Fruit fly (Drosophila melanogaster): ENCODE measurements around the gene CG5707.
A peak's percentile ranks its signal among the peaks of the same experiment; 100 is the strongest.

CG5707 gene

DNA sequence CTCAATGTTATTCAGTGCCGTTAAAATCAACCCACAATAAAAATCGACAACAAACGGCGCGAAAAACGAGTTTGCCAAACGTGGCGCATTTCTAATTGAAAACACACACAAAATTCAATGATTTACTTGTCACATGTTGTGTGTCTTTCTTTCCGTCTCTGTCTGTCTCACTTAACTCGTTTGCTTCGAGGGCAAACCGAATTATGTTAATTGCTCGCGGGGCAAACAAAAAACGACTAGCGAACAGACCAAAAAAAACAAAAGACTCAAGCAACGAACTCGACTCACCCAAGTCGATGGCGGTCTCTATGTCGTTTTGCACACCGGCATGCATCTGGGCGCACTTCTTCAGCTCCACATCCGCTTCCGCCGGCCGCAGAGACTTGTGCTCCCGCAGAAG lies 32.2 kb downstream of the CG5707 start:
- TF ChIP-seq Dbx (GFP tag; IDR thresholded peaks at IDR 0.05) (no peak), CG17361 (GFP tag; IDR thresholded peaks at IDR 0.05) (no peak), Rfx (GFP tag; IDR thresholded peaks at IDR 0.05) (no peak), Dfd (GFP tag; optimal IDR thresholded peaks at IDR 0.05) (no peak), abd-A (tag; optimal IDR thresholded peaks at IDR 0.05) (peak; percentile 37), CG2889 (GFP tag; IDR thresholded peaks at IDR 0.05) (no peak), CG18764 (GFP tag; optimal IDR thresholded peaks at IDR 0.05) (no peak), dpn (GFP tag; optimal IDR thresholded peaks at IDR 0.05) (no peak), D19B (GFP tag; optimal IDR thresholded peaks at IDR 0.05) (no peak), Gug (GFP tag; IDR thresholded peaks at IDR 0.05) (no peak), sd (tag; optimal IDR thresholded peaks at IDR 0.05) (peak; percentile 35), disco-r (GFP tag; optimal IDR thresholded peaks at IDR 0.05) (no peak), Eip74EF (GFP tag; optimal IDR thresholded peaks at IDR 0.05) (peak in 1 of 2 experiments; percentile 48), ftz-f1 (GFP tag; optimal IDR thresholded peaks at IDR 0.05) (peak; percentile 32), CG11247 (GFP tag; IDR thresholded peaks at IDR 0.05) (0 out of 2 replicates have a peak, but pooled peaks have one; percentile 57), gt (GFP tag; IDR thresholded peaks at IDR 0.05) (no peak), CG11560 (tag; IDR thresholded peaks at IDR 0.05) (no peak), CG4404 (GFP tag; IDR thresholded peaks at IDR 0.05) (no peak), Myb (GFP tag; optimal IDR thresholded peaks at IDR 0.05) (no peak), CG14050 (GFP tag; IDR thresholded peaks at IDR 0.05) (no peak), CG15269 (tag; optimal IDR thresholded peaks at IDR 0.05) (peak; percentile 11), MTF-1 (GFP tag; optimal IDR thresholded peaks at IDR 0.05; ENCODE audit: borderline replicate concordance) (no peak), vvl (GFP tag; IDR thresholded peaks at IDR 0.05) (peak; percentile 79), CG3281 (GFP tag; optimal IDR thresholded peaks at IDR 0.05) (no peak), CG8089 (GFP tag; optimal IDR thresholded peaks at IDR 0.05) (no peak), CG13775 (GFP tag; optimal IDR thresholded peaks at IDR 0.05) (no peak), Oli (tag; optimal IDR thresholded peaks at IDR 0.05) (no peak), gfzf (GFP tag; optimal IDR thresholded peaks at IDR 0.05) (no peak), chinmo (GFP tag; IDR thresholded peaks at IDR 0.05; ENCODE audit: partially characterized antibody) (peak; percentile 87; the same call in 3 of the 4 replicates), Pdp1 (GFP tag; optimal IDR thresholded peaks at IDR 0.05) (no peak), sens-2 (GFP tag; IDR thresholded peaks at IDR 0.05) (no peak), CG5180 (GFP tag; optimal IDR thresholded peaks at IDR 0.05) (peak; percentile 85), rib (GFP tag; IDR thresholded peaks at IDR 0.05) (no peak), E2f2 (GFP tag; IDR thresholded peaks at IDR 0.05) (0 out of 2 replicates have a peak, but pooled peaks have one; percentile 9)

DNA sequence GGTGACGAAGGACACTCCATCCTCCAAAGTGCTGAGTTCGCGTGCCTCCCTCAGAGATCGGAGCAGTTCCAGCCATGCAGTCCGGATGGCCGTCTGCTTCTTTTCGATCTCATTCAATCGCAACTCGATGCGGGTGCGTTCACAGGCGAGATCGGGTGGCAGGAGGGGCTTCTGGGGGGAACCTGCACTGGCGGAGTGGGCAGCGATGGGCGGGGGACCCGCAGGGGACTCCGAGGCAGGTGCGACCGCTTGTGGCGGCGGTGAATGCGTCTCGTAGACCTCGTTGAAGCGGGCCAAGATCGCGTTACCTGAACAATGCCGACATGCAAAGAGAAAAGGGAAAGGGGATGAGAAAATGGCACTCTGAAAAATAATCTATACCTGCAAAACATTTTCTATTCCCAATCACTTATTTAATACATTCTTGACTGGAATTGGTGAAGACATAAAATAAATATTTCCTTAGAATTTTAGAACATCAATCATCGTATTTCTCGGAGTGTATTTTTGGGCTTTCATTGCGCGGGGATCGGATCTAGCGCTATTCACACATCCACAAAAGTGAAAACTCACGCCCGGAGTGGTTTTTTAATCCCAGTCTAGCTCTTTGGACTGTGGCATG lies 33.2 kb downstream of the CG5707 start:
- TF ChIP-seq fd96Cb (tag; optimal IDR thresholded peaks at IDR 0.05) (peak; percentile 66), CG14667 (GFP tag; IDR thresholded peaks at IDR 0.05) (peak; percentile 12; the same call in 1 of the 2 replicates), dmrt11E (tag; optimal IDR thresholded peaks at IDR 0.05) (peak; percentile 69), CG3847 (GFP tag; IDR thresholded peaks at IDR 0.05) (no peak), CTCF (GFP tag; optimal IDR thresholded peaks at IDR 0.05) (no peak), CG10543 (GFP tag; optimal IDR thresholded peaks at IDR 0.05) (no peak), CG17912 (GFP tag; optimal IDR thresholded peaks at IDR 0.05) (no peak), prd (optimal IDR thresholded peaks at IDR 0.05) (no peak), prd (GFP tag; IDR thresholded peaks at IDR 0.05) (peak; percentile 57; the same call in 1 of the 3 replicates), Ptx1 (GFP tag; IDR thresholded peaks at IDR 0.05) (peak; percentile 35; the same call in 1 of the 2 replicates), CG9797 (GFP tag; optimal IDR thresholded peaks at IDR 0.05) (no peak), NfI (GFP tag; optimal IDR thresholded peaks at IDR 0.05) (no peak), gce (GFP tag; IDR thresholded peaks at IDR 0.05) (0 out of 3 replicates have a peak, but pooled peaks have one; percentile 23), CG1602 (GFP tag; optimal IDR thresholded peaks at IDR 0.05) (peak; percentile 26), her (GFP tag; optimal IDR thresholded peaks at IDR 0.05) (no peak), CG14710 (tag; optimal IDR thresholded peaks at IDR 0.05) (peak; percentile 66), CG18619 (GFP tag; optimal IDR thresholded peaks at IDR 0.05) (no peak), B-H1 (GFP tag; IDR thresholded peaks at IDR 0.05) (no peak), Nf-YA (GFP tag; IDR thresholded peaks at IDR 0.05) (0 out of 2 replicates have a peak, but pooled peaks have one; percentile 35)
